Worm (Caenorhabditis elegans) whole organism, early embryonic: ENCODE measurements around the gene Y51B9A.7.

ENCODE experiments used
- ama-1 ChIP-seq: fragments of 150-350 bp; optimal IDR thresholded peaks from 2 replicates; lab custom pipeline; 2014
- ceh-13 ChIP-seq: fragments of 200-800 bp; sonication (Bioruptor generic); optimal IDR thresholded peaks from 2 replicates; lab custom pipeline; 2018; ENCODE audit warnings: mild to moderate bottlenecking, missing genetic modification characterization, missing compliant biosample characterization
- ets-7 ChIP-seq: sonication (generic microtip); optimal IDR thresholded peaks from 2 replicates; lab custom pipeline; 2016; ENCODE audit warnings: missing genotype, missing genetic modification characterization, missing compliant biosample characterization

DNA sequence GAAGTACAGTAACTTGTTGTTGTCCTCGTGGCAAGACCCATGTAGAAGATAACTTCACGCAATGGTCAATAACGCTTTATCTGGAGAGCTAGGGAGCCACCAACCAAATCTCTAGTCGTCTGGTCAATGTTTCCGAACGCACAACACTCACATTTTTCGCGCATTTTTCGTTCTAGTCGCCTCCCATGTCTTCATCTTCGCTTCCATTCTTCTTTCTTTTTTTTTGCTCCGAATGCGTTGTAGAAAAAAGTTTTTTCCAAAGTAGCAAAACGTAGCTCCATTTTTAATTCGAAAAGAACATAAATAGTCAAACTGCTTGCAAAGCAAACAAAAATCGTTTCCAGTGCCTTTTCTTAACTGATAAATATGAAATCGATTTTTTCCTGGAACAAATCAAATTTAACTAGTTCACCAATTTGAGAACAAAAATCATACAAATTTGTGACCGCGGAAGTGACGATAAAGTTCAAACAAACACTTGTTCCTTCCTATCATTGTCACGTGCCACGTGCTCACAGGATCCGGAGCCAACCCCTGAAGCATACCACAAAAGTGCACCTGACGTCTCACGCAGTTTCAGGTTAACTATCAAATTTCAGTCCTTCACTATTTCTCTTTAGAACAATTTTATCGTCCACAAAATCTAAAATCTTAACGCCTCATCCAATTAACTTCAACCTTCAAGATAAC is 19.1 kb downstream of the Y51B9A.7 start:
- TF ChIP-seq ets-7 (no peak), ceh-13 (no peak), ama-1 (lab: Kevin White, UChicago) (no peak)
